Fruit fly (Drosophila melanogaster) whole organism, wandering third instar larva: ENCODE results near the gene Pgant4.

Experiments
- Abd-B ChIP-seq: fragments of >200 bp; optimal IDR thresholded peaks from 2 replicates; lab custom pipeline; 2017; ENCODE audit warnings: missing biosample characterization, missing genetic modification characterization
- CG9705 ChIP-seq: fragments of 200-800 bp; sonication (Bioruptor generic); optimal IDR thresholded peaks from 2 replicates; lab custom pipeline; 2018; ENCODE audit warnings: missing biosample characterization, mild to moderate bottlenecking, missing genetic modification characterization
- CrebA ChIP-seq: fragments of 200-800 bp; sonication (Bioruptor generic); optimal IDR thresholded peaks from 2 replicates; lab custom pipeline; 2016; ENCODE audit warnings: missing biosample characterization, mild to moderate bottlenecking, missing genetic modification characterization, borderline replicate concordance
- Dfd ChIP-seq: fragments of >200 bp; optimal IDR thresholded peaks from 2 replicates; lab custom pipeline; 2017; ENCODE audit warnings: missing biosample characterization, missing genetic modification characterization
- Dif ChIP-seq: fragments of 200-275, 200-300 bp; sonication (Bioruptor generic); optimal IDR thresholded peaks from 2 replicates; lab custom pipeline; 2018; ENCODE audit warnings: missing biosample characterization, missing genetic modification characterization; ENCODE audit not compliant: partially characterized antibody
- GATAd ChIP-seq: sonication (Bioruptor generic); optimal IDR thresholded peaks from 2 replicates; lab custom pipeline; 2016; ENCODE audit warnings: missing biosample characterization, missing genetic modification characterization
- HLH106 ChIP-seq: fragments of 200-800 bp; optimal IDR thresholded peaks from 3 replicates; lab custom pipeline; 2019; ENCODE audit warnings: missing biosample characterization, mild to moderate bottlenecking, missing genetic modification characterization, moderate library complexity
- Hnf4 ChIP-seq: fragments of 200-800 bp; sonication (Bioruptor generic); optimal IDR thresholded peaks from 2 replicates; lab custom pipeline; 2016; ENCODE audit warnings: missing biosample characterization, mild to moderate bottlenecking, missing genetic modification characterization
- Hr78 ChIP-seq: fragments of >200 bp; optimal IDR thresholded peaks from 2 replicates; lab custom pipeline; 2017; ENCODE audit warnings: missing biosample characterization, missing genetic modification characterization
- Hr83 ChIP-seq: fragments of 200-300 bp; sonication (Bioruptor generic); optimal IDR thresholded peaks from 2 replicates; lab custom pipeline; 2016; ENCODE audit warnings: missing biosample characterization, mild to moderate bottlenecking, missing genetic modification characterization, moderate library complexity; ENCODE audit not compliant: poor library complexity, severe bottlenecking
- Jra ChIP-seq: sonication (Bioruptor generic); optimal IDR thresholded peaks from 2 replicates; lab custom pipeline; 2016; ENCODE audit warnings: missing biosample characterization, missing genetic modification characterization
- Myc ChIP-seq: fragments of >200 bp; optimal IDR thresholded peaks from 2 replicates; lab custom pipeline; 2017
- N ChIP-seq: fragments of >200 bp; optimal IDR thresholded peaks from 2 replicates; lab custom pipeline; 2018; ENCODE audit warnings: missing biosample characterization, missing external identifiers, missing genetic modification characterization
- Rel ChIP-seq, 2 experiments: fragments of 200-800 bp; sonication (Bioruptor generic) in 1 of 2; optimal IDR thresholded peaks; 2 replicates in 1 of 2; 3 replicates in 1 of 2; lab custom pipeline; 2016 to 2019; ENCODE audit warnings: mild to moderate bottlenecking in 2 of 2, missing biosample characterization in 2 of 2, missing genetic modification characterization in 2 of 2, moderate library complexity in 1 of 2
- Sp1 ChIP-seq: fragments of 200-800 bp; sonication (Bioruptor generic); optimal IDR thresholded peaks from 3 replicates; lab custom pipeline; 2019; ENCODE audit warnings: missing biosample characterization, mild to moderate bottlenecking, missing genetic modification characterization, moderate library complexity
- Vsx2 ChIP-seq: fragments of 200-300, 225-300 bp; sonication (Bioruptor generic); optimal IDR thresholded peaks from 2 replicates; lab custom pipeline; 2018; ENCODE audit warnings: missing biosample characterization, missing genetic modification characterization; ENCODE audit not compliant: partially characterized antibody
- br ChIP-seq: fragments of 200-800 bp; sonication (Bioruptor generic); optimal IDR thresholded peaks from 2 replicates; lab custom pipeline; 2016; ENCODE audit warnings: missing biosample characterization, missing genetic modification characterization
- brk ChIP-seq: fragments of 200-800 bp; sonication (Bioruptor generic); optimal IDR thresholded peaks from 2 replicates; lab custom pipeline; 2016; ENCODE audit warnings: missing biosample characterization, mild to moderate bottlenecking, missing genetic modification characterization
- dl ChIP-seq, 2 experiments: fragments of 175-275, 200-275 bp in 1 of 2; fragments of 200-275 bp in 1 of 2; sonication (Bioruptor generic); optimal IDR thresholded peaks; lab custom pipeline; 2018; ENCODE audit warnings: mild to moderate bottlenecking in 2 of 2, missing biosample characterization in 2 of 2, missing genetic modification characterization in 2 of 2, moderate library complexity in 2 of 2; ENCODE audit not compliant: partially characterized antibody in 2 of 2, insufficient read depth in 1 of 2
- dmrt93B ChIP-seq: fragments of 200-800 bp; sonication (Bioruptor generic); optimal IDR thresholded peaks from 2 replicates; lab custom pipeline; 2018; ENCODE audit warnings: missing biosample characterization, mild to moderate bottlenecking, missing genetic modification characterization
- dsf ChIP-seq: sonication (Bioruptor generic); optimal IDR thresholded peaks from 2 replicates; lab custom pipeline; 2016; ENCODE audit warnings: missing biosample characterization, missing genetic modification characterization, borderline replicate concordance
- ey ChIP-seq: fragments of 200-800 bp; sonication (Bioruptor generic); optimal IDR thresholded peaks from 2 replicates; lab custom pipeline; 2016; ENCODE audit warnings: missing biosample characterization, missing genetic modification characterization
- foxo ChIP-seq, 2 experiments: fragments of 200-800 bp; sonication (Bioruptor generic); optimal IDR thresholded peaks; 2 replicates in 1 of 2; 3 replicates in 1 of 2; lab custom pipeline; 2016 to 2017; ENCODE audit warnings: missing biosample characterization in 2 of 2, missing genetic modification characterization in 2 of 2
- fru ChIP-seq: fragments of 200-800 bp; sonication (Bioruptor generic); optimal IDR thresholded peaks from 3 replicates; lab custom pipeline; 2016; ENCODE audit warnings: missing biosample characterization, mild to moderate bottlenecking, missing genetic modification characterization
- h ChIP-seq: fragments of 200-800 bp; sonication (Bioruptor generic); optimal IDR thresholded peaks from 3 replicates; lab custom pipeline; 2016; ENCODE audit warnings: missing biosample characterization, mild to moderate bottlenecking, missing genetic modification characterization
- jim ChIP-seq: fragments of 175-275, 200-325 bp; sonication (Bioruptor generic); optimal IDR thresholded peaks from 2 replicates; lab custom pipeline; 2016; ENCODE audit warnings: missing biosample characterization, mild to moderate bottlenecking, missing genetic modification characterization
- lola ChIP-seq: fragments of >200 bp; optimal IDR thresholded peaks from 2 replicates; lab custom pipeline; 2017; ENCODE audit warnings: missing biosample characterization, missing genetic modification characterization
- pan ChIP-seq: fragments of >200 bp; optimal IDR thresholded peaks from 2 replicates; lab custom pipeline; 2017
- psq ChIP-seq: fragments of 200-800 bp; sonication (Bioruptor generic); optimal IDR thresholded peaks from 3 replicates; lab custom pipeline; 2017; ENCODE audit warnings: missing biosample characterization, mild to moderate bottlenecking, missing genetic modification characterization, moderate library complexity
- rgr ChIP-seq: fragments of 200-800 bp; sonication (Bioruptor generic); optimal IDR thresholded peaks from 3 replicates; lab custom pipeline; 2016; ENCODE audit warnings: missing biosample characterization, mild to moderate bottlenecking, missing genetic modification characterization
- sv ChIP-seq: fragments of 200-800 bp; sonication (Bioruptor generic); optimal IDR thresholded peaks from 3 replicates; lab custom pipeline; 2016; ENCODE audit warnings: missing biosample characterization, missing genetic modification characterization
- tai ChIP-seq: sonication (Bioruptor generic); optimal IDR thresholded peaks from 2 replicates; lab custom pipeline; 2016; ENCODE audit warnings: missing biosample characterization, missing genetic modification characterization
- woc ChIP-seq: sonication (Bioruptor generic); optimal IDR thresholded peaks from 2 replicates; lab custom pipeline; 2016; ENCODE audit warnings: missing biosample characterization, mild to moderate bottlenecking, missing genetic modification characterization

Gene Pgant4

DNA sequence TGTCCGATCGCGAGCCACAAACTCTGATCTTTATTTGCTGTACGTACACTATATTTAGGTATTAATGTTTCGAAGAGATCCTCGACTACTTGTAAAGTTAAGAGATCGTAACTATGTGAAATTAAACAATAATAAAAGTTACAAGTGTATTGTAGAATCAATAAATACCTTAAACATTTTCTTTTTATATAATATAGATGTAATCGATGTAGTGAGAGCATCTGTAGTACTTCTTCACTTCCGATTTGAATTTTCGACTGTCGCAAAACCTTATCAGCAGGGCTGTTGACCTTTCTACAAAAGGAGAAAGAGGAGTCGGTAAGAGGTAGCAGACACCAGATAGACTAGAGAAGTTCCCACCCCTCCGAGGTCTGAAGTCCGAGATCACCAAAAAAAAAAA lies 2.8 kb downstream of the Pgant4 start (continued):
- peak; percentile 38 for TF ChIP-seq psq (GFP tag; lab: Kevin White, UChicago)
- no peak for TF ChIP-seq lola (GFP tag; lab: Kevin White, UChicago)
- TF ChIP-seq Hr83 (GFP tag; lab: Kevin White, UChicago) = no peak
- TF ChIP-seq ey = peak; percentile 31
- peak; percentile 87 for TF ChIP-seq Hnf4 (GFP tag; lab: Kevin White, UChicago)
- TF ChIP-seq Dfd (GFP tag; lab: Kevin White, UChicago) = no peak
- TF ChIP-seq, all 38 proteins: peak for 11

- TF ChIP-seq rgr (GFP tag; lab: Kevin White, UChicago) (peak; percentile 27), ey (peak; percentile 11), fru (GFP tag; lab: Kevin White, UChicago) (peak; percentile 41), dmrt93B (GFP tag; lab: Kevin White, UChicago) (peak; percentile 10), Hr83 (GFP tag; lab: Kevin White, UChicago) (no peak), foxo (GFP tag; optimal IDR thresholded peaks at IDR 0.05; lab: Kevin White, UChicago) (peak in 1 of 2 experiments; percentile 35), CG9705 (GFP tag; lab: Kevin White, UChicago) (no peak), Dif (GFP tag; lab: Kevin White, UChicago) (no peak), Abd-B (GFP tag; lab: Kevin White, UChicago) (no peak), dsf (GFP tag; lab: Kevin White, UChicago) (no peak), HLH106 (peak; percentile 3)
Observed at dm6 chr2L:3475948-3476347, 3.5 kb downstream of the Pgant4 start.

DNA sequence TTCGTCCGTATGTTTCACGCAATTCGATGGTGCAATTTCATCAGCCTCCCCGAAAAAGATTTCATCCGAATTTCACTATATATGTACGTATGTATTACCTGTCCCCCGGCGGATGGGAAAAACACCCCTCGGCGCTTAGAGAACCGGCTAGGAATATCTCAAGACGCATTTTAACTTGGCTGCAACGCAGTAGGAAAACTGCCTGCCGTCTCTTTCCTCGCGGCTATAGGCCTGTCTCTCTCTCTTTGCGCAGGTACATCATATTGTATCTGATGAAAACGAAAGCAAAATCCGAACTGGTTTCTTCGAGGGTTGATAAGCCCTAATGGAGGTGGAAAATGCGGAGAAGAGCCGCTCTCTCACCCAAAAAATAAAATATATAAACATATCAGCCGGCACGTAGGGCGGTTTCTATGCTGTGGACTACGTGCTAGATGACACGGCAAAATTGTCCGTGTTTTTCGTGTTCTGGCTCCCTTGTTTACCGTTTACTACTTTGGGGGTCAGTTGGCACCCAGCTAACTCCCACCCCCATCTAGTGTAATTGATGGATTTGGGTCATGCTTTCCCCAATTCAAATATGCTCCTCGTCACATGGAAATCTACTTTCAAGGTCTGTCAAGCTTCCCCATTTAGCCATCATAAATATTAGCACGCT lies 4.1 kb downstream of the Pgant4 start:
- no peak for TF ChIP-seq psq (GFP tag; lab: Kevin White, UChicago)
- TF ChIP-seq Hr83 (GFP tag; lab: Kevin White, UChicago) = peak; percentile 9

dm6 chr2L:3477057-3477755 lies 4.8 kb downstream of the Pgant4 start:
- TF ChIP-seq Myc (lab: Kevin White, UChicago) (no peak), foxo (GFP tag; optimal IDR thresholded peaks at IDR 0.05; lab: Kevin White, UChicago) (peak in 1 of 2 experiments; percentile 1), woc (GFP tag; lab: Kevin White, UChicago) (peak; percentile 10), Hr78 (no peak), sv (GFP tag; lab: Kevin White, UChicago) (peak; percentile 2)
- TF ChIP-seq, all 38 proteins: peak for 3

- no peak for TF ChIP-seq Abd-B (GFP tag; lab: Kevin White, UChicago)
- no peak for TF ChIP-seq Myc (lab: Kevin White, UChicago)
- TF ChIP-seq Jra = peak; percentile 12
- TF ChIP-seq sv (GFP tag; lab: Kevin White, UChicago) = peak; percentile 71
- peak; percentile 30 for TF ChIP-seq Sp1
- TF ChIP-seq N (GFP tag; lab: Kevin White, UChicago) = no peak
- TF ChIP-seq woc (GFP tag; lab: Kevin White, UChicago) = peak; percentile 39
- peak; percentile 68 to 86 for TF ChIP-seq dl (GFP tag; optimal IDR thresholded peaks at IDR 0.05; lab: Kevin White, UChicago; ENCODE audit: insufficient read depth in 1 of 2, partially characterized antibody in 2 of 2)
- TF ChIP-seq Dif (GFP tag; lab: Kevin White, UChicago) = peak; percentile 91
- TF ChIP-seq Vsx2 = peak; percentile 83
- TF ChIP-seq pan (lab: Kevin White, UChicago) = no peak
- TF ChIP-seq jim (GFP tag; lab: Kevin White, UChicago) = peak; percentile 89
- TF ChIP-seq br (GFP tag; lab: Kevin White, UChicago) = peak; percentile 61
- TF ChIP-seq dsf (GFP tag; lab: Kevin White, UChicago) = peak; percentile 31
- TF ChIP-seq tai (GFP tag; lab: Kevin White, UChicago) = no peak
- TF ChIP-seq rgr (GFP tag; lab: Kevin White, UChicago) = peak; percentile 75
- TF ChIP-seq GATAd (GFP tag; lab: Kevin White, UChicago) = peak; percentile 35
- TF ChIP-seq foxo (GFP tag; optimal IDR thresholded peaks at IDR 0.05; lab: Kevin White, UChicago) = peak; percentile 49 to 66
- no peak for TF ChIP-seq brk (GFP tag; lab: Kevin White, UChicago)
- no peak for TF ChIP-seq Hr78
- TF ChIP-seq fru (GFP tag; lab: Kevin White, UChicago) = peak; percentile 72
- TF ChIP-seq CG9705 (GFP tag; lab: Kevin White, UChicago) = no peak
- peak; percentile 74 for TF ChIP-seq h (GFP tag; lab: Kevin White, UChicago)
- peak; percentile 56 for TF ChIP-seq psq (GFP tag; lab: Kevin White, UChicago)
- TF ChIP-seq Rel (GFP tag; optimal IDR thresholded peaks at IDR 0.05; lab: Kevin White, UChicago) = peak; percentile 56
- peak; percentile 55 for TF ChIP-seq Rel (tag; optimal IDR thresholded peaks at IDR 0.05; lab: Kevin White, UChicago)
- no peak for TF ChIP-seq Dfd (GFP tag; lab: Kevin White, UChicago)
- peak; percentile 96 for TF ChIP-seq Hr83 (GFP tag; lab: Kevin White, UChicago)
- TF ChIP-seq lola (GFP tag; lab: Kevin White, UChicago) = no peak
- TF ChIP-seq CrebA (GFP tag; lab: Kevin White, UChicago) = peak; percentile 59
Observed at dm6 chr2L:3478034-3478880, 5.9 kb downstream of the Pgant4 start, which contains the start of gene Thor. Thor (plus strand) TSS chr2L:3478434.
